Fruit fly (Drosophila melanogaster) whole organism, embryonic: Measurements from ENCODE around the gene Cad89D.

Experiments used
- ATbp ChIP-seq: fragments of 200-800 bp; sonication (Bioruptor generic); optimal IDR thresholded peaks from 2 replicates; lab custom pipeline; 2017; ENCODE audit warnings: missing biosample characterization, mild to moderate bottlenecking, missing genetic modification characterization, missing genetic modification reagents
- Abd-B ChIP-seq: fragments of 200-800 bp; sonication (Bioruptor generic); optimal IDR thresholded peaks from 2 replicates; lab custom pipeline; 2018; ENCODE audit warnings: missing biosample characterization, mild to moderate bottlenecking, missing genetic modification characterization, moderate library complexity
- Aef1 ChIP-seq: fragments of 200-800 bp; sonication (Bioruptor generic); IDR thresholded peaks from 3 replicates; pipeline ENCODE4 v1.3.6; 2022; ENCODE audit warnings: missing biosample characterization, missing genetic modification characterization
- BEAF-32 ChIP-seq: fragments of 200-800 bp; sonication (Bioruptor generic); optimal IDR thresholded peaks from 3 replicates; lab custom pipeline; 2017; ENCODE audit warnings: missing biosample characterization, missing genetic modification characterization, mild to moderate bottlenecking, moderate library complexity, missing genetic modification reagents
- CG10147 ChIP-seq: fragments of 200-800 bp; sonication (Bioruptor generic); optimal IDR thresholded peaks from 2 replicates; lab custom pipeline; 2019; ENCODE audit warnings: missing biosample characterization, mild to moderate bottlenecking, missing genetic modification characterization, moderate library complexity
- CG12299 ChIP-seq: fragments of 200-800 bp; sonication (Bioruptor generic); optimal IDR thresholded peaks from 2 replicates; lab custom pipeline; 2018; ENCODE audit warnings: missing biosample characterization, mild to moderate bottlenecking, missing genetic modification characterization
- CG14860 ChIP-seq: fragments of 200-800 bp; sonication (Bioruptor generic); IDR thresholded peaks from 3 replicates; pipeline ENCODE4 v1.3.6; 2022; ENCODE audit warnings: missing biosample characterization, missing genetic modification characterization; ENCODE audit not compliant: partially characterized antibody
- CG1603 ChIP-seq: fragments of 200-800 bp; sonication (Bioruptor generic); optimal IDR thresholded peaks from 2 replicates; lab custom pipeline; 2019; ENCODE audit warnings: missing biosample characterization, mild to moderate bottlenecking, missing genetic modification characterization, moderate library complexity
- CG30020 ChIP-seq: fragments of 200-800 bp; optimal IDR thresholded peaks from 2 replicates; lab custom pipeline; 2019; ENCODE audit warnings: missing biosample characterization, mild to moderate bottlenecking, missing genetic modification characterization, moderate library complexity
- CG31365 ChIP-seq: fragments of 200-800 bp; sonication (Bioruptor generic); optimal IDR thresholded peaks from 2 replicates; lab custom pipeline; 2018; ENCODE audit warnings: missing biosample characterization, mild to moderate bottlenecking, missing genetic modification characterization
- CG33213 ChIP-seq: fragments of 200-800 bp; sonication (Bioruptor generic); optimal IDR thresholded peaks from 3 replicates; lab custom pipeline; 2016; ENCODE audit warnings: missing biosample characterization, missing genetic modification characterization
- CG3847 ChIP-seq: fragments of 200-800 bp; sonication (Bioruptor generic); IDR thresholded peaks from 2 replicates; pipeline ENCODE4 v1.3.6; 2022; ENCODE audit warnings: missing biosample characterization, missing genetic modification characterization
- CG42726 ChIP-seq: fragments of 200-800 bp; sonication (Bioruptor generic); IDR thresholded peaks from 2 replicates; pipeline ENCODE4 v1.3.6; 2022; ENCODE audit warnings: missing biosample characterization, missing genetic modification characterization; ENCODE audit not compliant: partially characterized antibody
- CG4282 ChIP-seq: fragments of 200-800 bp; sonication (Bioruptor generic); optimal IDR thresholded peaks from 2 replicates; lab custom pipeline; 2016; ENCODE audit warnings: missing biosample characterization, missing genetic modification characterization
- CG4820 ChIP-seq: fragments of 200-800 bp; sonication (Bioruptor generic); optimal IDR thresholded peaks from 3 replicates; lab custom pipeline; 2016; ENCODE audit warnings: missing biosample characterization, missing genetic modification characterization
- CG7963 ChIP-seq: fragments of 200-800 bp; sonication (Bioruptor generic); IDR thresholded peaks from 3 replicates; pipeline ENCODE4 v1.3.6; 2022; ENCODE audit warnings: missing biosample characterization, missing genetic modification characterization; ENCODE audit not compliant: partially characterized antibody
- CG8388 ChIP-seq: fragments of 200-800 bp; sonication (Bioruptor generic); optimal IDR thresholded peaks from 2 replicates; lab custom pipeline; 2019; ENCODE audit warnings: missing biosample characterization, mild to moderate bottlenecking, missing genetic modification characterization, moderate library complexity
- CG8924 ChIP-seq: fragments of 200-800 bp; optimal IDR thresholded peaks from 3 replicates; lab custom pipeline; 2019; ENCODE audit warnings: missing biosample characterization, mild to moderate bottlenecking, missing genetic modification characterization, moderate library complexity
- CTCF ChIP-seq: fragments of 200-800 bp; sonication (Bioruptor generic); optimal IDR thresholded peaks from 2 replicates; lab custom pipeline; 2017; ENCODE audit warnings: missing biosample characterization, mild to moderate bottlenecking, missing genetic modification characterization, moderate library complexity
- Dek ChIP-seq: fragments of 200-800 bp; sonication (Bioruptor generic); optimal IDR thresholded peaks from 3 replicates; lab custom pipeline; 2019; ENCODE audit warnings: missing biosample characterization, mild to moderate bottlenecking, missing genetic modification characterization, moderate library complexity
- Dll ChIP-seq: fragments of 200-800 bp; sonication (Bioruptor generic); IDR thresholded peaks from 4 replicates; pipeline ENCODE4 v1.3.6; 2022; ENCODE audit warnings: missing biosample characterization, missing genetic modification characterization; ENCODE audit not compliant: partially characterized antibody
- Dp ChIP-seq: fragments of 200-800 bp; sonication (Bioruptor generic); optimal IDR thresholded peaks from 2 replicates; lab custom pipeline; 2018; ENCODE audit warnings: missing biosample characterization, mild to moderate bottlenecking, missing genetic modification characterization, moderate library complexity
- Drgx ChIP-seq: fragments of 200-800 bp; sonication (Bioruptor generic); IDR thresholded peaks from 2 replicates; pipeline ENCODE4 v1.3.6; 2022; ENCODE audit warnings: missing biosample characterization, missing genetic modification characterization
- Ets65A ChIP-seq: fragments of 200-800 bp; sonication (Bioruptor generic); peaks from one replicate; lab custom pipeline; 2016; ENCODE audit warnings: missing biosample characterization, missing genetic modification characterization
- Ets97D ChIP-seq: fragments of 200-800 bp; sonication (Bioruptor generic); optimal IDR thresholded peaks from 3 replicates; lab custom pipeline; 2016; ENCODE audit warnings: missing biosample characterization, missing genetic modification characterization
- Gsc ChIP-seq: fragments of 200-800 bp; sonication (Bioruptor generic); IDR thresholded peaks from 2 replicates; pipeline ENCODE4 v1.3.6; 2022; ENCODE audit warnings: missing biosample characterization, missing genetic modification characterization
- HLH4C ChIP-seq: fragments of 200-800 bp; sonication (Bioruptor generic); IDR thresholded peaks from 3 replicates; pipeline ENCODE4 v1.3.6; 2022; ENCODE audit warnings: missing biosample characterization, missing genetic modification characterization; ENCODE audit not compliant: partially characterized antibody
- MESR4 ChIP-seq: fragments of 200-800 bp; sonication (Bioruptor generic); optimal IDR thresholded peaks from 2 replicates; lab custom pipeline; 2018; ENCODE audit warnings: missing biosample characterization, mild to moderate bottlenecking, missing genetic modification characterization, moderate library complexity
- Opbp ChIP-seq: fragments of 200-800 bp; sonication (Bioruptor generic); IDR thresholded peaks from 3 replicates; pipeline ENCODE4 v1.3.6; 2022; ENCODE audit warnings: missing biosample characterization, missing genetic modification characterization; ENCODE audit not compliant: partially characterized antibody
- Poxn ChIP-seq: fragments of 200-800 bp; sonication (Bioruptor generic); IDR thresholded peaks from 2 replicates; pipeline ENCODE4 v1.3.6; 2022; ENCODE audit warnings: missing biosample characterization, missing genetic modification characterization
- Rfx ChIP-seq: fragments of 200-800 bp; sonication (Bioruptor generic); IDR thresholded peaks from 2 replicates; pipeline ENCODE4 v1.3.6; 2022; ENCODE audit warnings: missing biosample characterization, missing genetic modification characterization
- Scr ChIP-seq: fragments of 200-800 bp; sonication (Bioruptor generic); IDR thresholded peaks from 2 replicates; pipeline ENCODE4 v1.3.6; 2022; ENCODE audit warnings: missing biosample characterization, missing genetic modification characterization; ENCODE audit not compliant: partially characterized antibody
- Side ChIP-seq: fragments of 200-800 bp; sonication (Bioruptor generic); optimal IDR thresholded peaks from 2 replicates; lab custom pipeline; 2016; ENCODE audit warnings: missing biosample characterization, missing genetic modification characterization
- ato ChIP-seq: fragments of 200-800 bp; sonication (Bioruptor generic); IDR thresholded peaks from 2 replicates; pipeline ENCODE4 v1.3.6; 2022; ENCODE audit warnings: missing biosample characterization, missing genetic modification characterization; ENCODE audit not compliant: partially characterized antibody
- bbx ChIP-seq: fragments of 200-800 bp; sonication (Bioruptor generic); IDR thresholded peaks from 2 replicates; pipeline ENCODE4 v1.3.6; 2022; ENCODE audit warnings: missing biosample characterization, missing genetic modification characterization; ENCODE audit not compliant: partially characterized antibody
- chm ChIP-seq: fragments of 200-800 bp; sonication (Bioruptor generic); IDR thresholded peaks from 2 replicates; pipeline ENCODE4 v1.3.6; 2022; ENCODE audit warnings: missing biosample characterization, missing genetic modification characterization
- ci ChIP-seq: fragments of 200-800 bp; sonication (Bioruptor generic); IDR thresholded peaks from 3 replicates; pipeline ENCODE4 v1.3.6; 2022; ENCODE audit warnings: missing biosample characterization, missing genetic modification characterization
- fd96Cb ChIP-seq: fragments of 200-800 bp; sonication (Bioruptor generic); optimal IDR thresholded peaks from 2 replicates; lab custom pipeline; 2018; ENCODE audit warnings: missing biosample characterization, mild to moderate bottlenecking, missing genetic modification characterization, moderate library complexity
- gce ChIP-seq: fragments of 200-800 bp; sonication (Bioruptor generic); IDR thresholded peaks from 3 replicates; pipeline ENCODE4 v1.3.6; 2022; ENCODE audit warnings: missing biosample characterization, missing genetic modification characterization
- gcm ChIP-seq: fragments of 200-800 bp; sonication (Bioruptor generic); optimal IDR thresholded peaks from 2 replicates; lab custom pipeline; 2019; ENCODE audit warnings: missing biosample characterization, mild to moderate bottlenecking, missing genetic modification characterization, moderate library complexity
- gfzf ChIP-seq: fragments of 200-800 bp; sonication (Bioruptor generic); optimal IDR thresholded peaks from 2 replicates; lab custom pipeline; 2016; ENCODE audit warnings: missing biosample characterization, mild to moderate bottlenecking, missing genetic modification characterization, moderate library complexity
- hb ChIP-seq: fragments of 200-800 bp; sonication (Bioruptor generic); IDR thresholded peaks from 3 replicates; pipeline ENCODE4 v1.3.6; 2022; ENCODE audit warnings: missing biosample characterization, missing genetic modification characterization; ENCODE audit not compliant: partially characterized antibody
- kni ChIP-seq: fragments of 200-800 bp; sonication (Bioruptor generic); optimal IDR thresholded peaks from 3 replicates; lab custom pipeline; 2017; ENCODE audit warnings: mild to moderate bottlenecking, missing biosample characterization, missing genetic modification reagents, missing genetic modification characterization
- nmo ChIP-seq: fragments of 200-800 bp; sonication (Bioruptor generic); optimal IDR thresholded peaks from 2 replicates; lab custom pipeline; 2018; ENCODE audit warnings: missing biosample characterization, mild to moderate bottlenecking, missing genetic modification characterization, moderate library complexity
- nom ChIP-seq: fragments of 200-800 bp; sonication (Bioruptor generic); optimal IDR thresholded peaks from 2 replicates; lab custom pipeline; 2017; ENCODE audit warnings: missing biosample characterization, missing genetic modification characterization, mild to moderate bottlenecking, moderate library complexity, missing genetic modification reagents
- org-1 ChIP-seq: fragments of 200-800 bp; sonication (Bioruptor generic); optimal IDR thresholded peaks from 2 replicates; lab custom pipeline; 2017; ENCODE audit warnings: missing biosample characterization, missing genetic modification characterization
- rib ChIP-seq: fragments of 200-800 bp; sonication (Bioruptor generic); IDR thresholded peaks from 2 replicates; pipeline ENCODE4 v1.3.6; 2022; ENCODE audit warnings: missing biosample characterization, missing genetic modification characterization
- tap ChIP-seq: fragments of 200-800 bp; optimal IDR thresholded peaks from 3 replicates; lab custom pipeline; 2019; ENCODE audit warnings: missing biosample characterization, mild to moderate bottlenecking, missing genetic modification characterization, moderate library complexity
- zen2 ChIP-seq: fragments of 200-800 bp; sonication (Bioruptor generic); IDR thresholded peaks from 3 replicates; pipeline ENCODE4 v1.3.6; 2022; ENCODE audit warnings: missing biosample characterization, missing genetic modification characterization; ENCODE audit not compliant: partially characterized antibody

The Cad89D gene

dm6 chr3R:16453597-16453996 lies 41.6 kb downstream of the Cad89D start, which contains the start of gene Pak3 (continued):
- TF ChIP-seq nmo (peak; percentile 49), chm (GFP tag; lab: Robert Waterston, UW) (no peak; the same call in 1 of the 2 replicates), CG14860 (GFP tag; lab: Robert Waterston, UW) (peak; percentile 53; the same call in 1 of the 3 replicates), CG12299 (no peak), CG10147 (no peak), ato (GFP tag; lab: Robert Waterston, UW) (peak; percentile 51; the same call in 1 of the 2 replicates), fd96Cb (tag; lab: Kevin White, UChicago) (no peak), zen2 (GFP tag; lab: Robert Waterston, UW) (peak; percentile 42; the same call in 1 of the 3 replicates), CG31365 (tag; lab: Kevin White, UChicago) (peak; percentile 0), Scr (GFP tag; lab: Robert Waterston, UW) (peak; percentile 68), CG4282 (GFP tag; lab: Kevin White, UChicago) (no peak), CG1603 (peak; percentile 54), rib (GFP tag; lab: Robert Waterston, UW) (no peak), tap (tag; lab: Kevin White, UChicago) (peak; percentile 16), CG3847 (GFP tag; lab: Robert Waterston, UW) (peak; percentile 39; the same call in 1 of the 2 replicates), Drgx (no peak), gfzf (GFP tag; lab: Kevin White, UChicago) (peak; percentile 81), BEAF-32 (GFP tag; lab: Kevin White, UChicago) (peak; percentile 79), org-1 (GFP tag; lab: Kevin White, UChicago) (no peak), CG8388 (no peak), CG7963 (peak; percentile 68; the same call in 2 of the 3 replicates), Aef1 (GFP tag; lab: Robert Waterston, UW) (no peak), CG42726 (GFP tag; lab: Robert Waterston, UW) (peak; percentile 73), Ets97D (peak; percentile 38), Side (GFP tag; lab: Kevin White, UChicago) (no peak), kni (no peak), Gsc (GFP tag; lab: Robert Waterston, UW) (no peak), Ets65A (GFP tag; lab: Kevin White, UChicago) (no peak), CG8924 (tag; lab: Kevin White, UChicago) (peak; percentile 24), Rfx (GFP tag; lab: Robert Waterston, UW) (peak; percentile 6; the same call in 1 of the 2 replicates), gce (GFP tag; lab: Robert Waterston, UW) (peak; percentile 37; the same call in 1 of the 3 replicates), CG4820 (GFP tag; lab: Kevin White, UChicago) (no peak), gcm (no peak), hb (GFP tag; lab: Robert Waterston, UW) (peak; percentile 17; the same call in 2 of the 3 replicates), Abd-B (no peak), Dll (GFP tag; lab: Robert Waterston, UW) (peak; percentile 60; the same call in 3 of the 4 replicates), nom (GFP tag; lab: Kevin White, UChicago) (peak; percentile 2), ci (GFP tag; lab: Robert Waterston, UW) (peak; percentile 32; the same call in 1 of the 3 replicates), Dek (tag; lab: Kevin White, UChicago) (peak; percentile 31), bbx (GFP tag; lab: Robert Waterston, UW) (peak; percentile 82), CTCF (GFP tag; lab: Kevin White, UChicago) (peak; percentile 14), Poxn (GFP tag; lab: Robert Waterston, UW) (no peak), Dp (peak; percentile 63), HLH4C (peak; percentile 54), Opbp (GFP tag; lab: Robert Waterston, UW) (peak; percentile 75), MESR4 (GFP tag; lab: Kevin White, UChicago) (peak; percentile 74), CG33213 (GFP tag; lab: Kevin White, UChicago) (no peak), CG30020 (peak; percentile 37), ATbp (no peak)
